Fruit fly (Drosophila melanogaster): ENCODE measurements around the gene Rap1.

Rap1 gene

DNA sequence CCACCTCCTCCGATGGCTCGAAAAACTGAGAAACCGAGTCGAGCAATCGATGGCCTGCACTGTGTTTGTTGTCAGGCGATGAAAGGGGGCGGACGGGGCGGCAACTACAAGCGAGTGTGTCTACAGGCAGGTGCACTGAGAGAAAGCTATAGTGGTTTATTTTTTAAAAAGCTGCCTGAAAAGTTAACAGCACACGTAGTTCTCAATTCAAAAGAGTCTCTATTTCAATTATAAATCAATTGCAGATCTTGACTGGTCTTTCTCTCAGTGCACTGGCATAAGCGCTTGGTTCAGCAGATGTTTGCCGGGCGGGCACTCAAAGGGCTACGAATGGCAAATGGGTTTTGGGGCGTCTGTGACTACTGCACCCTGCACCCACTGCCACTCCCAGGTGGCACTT lies 18.7 kb upstream of the Rap1 start (continued):
- TF ChIP-seq croc (GFP tag; conservative IDR thresholded peaks at IDR 0.05) (0 out of 3 replicates have a peak, but pooled peaks have one; percentile 14), caup (GFP tag; optimal IDR thresholded peaks at IDR 0.05; ENCODE audit: severe bottlenecking) (peak; percentile 19), Atf6 (GFP tag; IDR thresholded peaks at IDR 0.05) (0 out of 2 replicates have a peak, but pooled peaks have one; percentile 46), CG12155 (GFP tag; optimal IDR thresholded peaks at IDR 0.05) (no peak), CG14014 (GFP tag; IDR thresholded peaks at IDR 0.05) (peak; percentile 46; the same call in 1 of the 2 replicates), oc (tag; optimal IDR thresholded peaks at IDR 0.05) (no peak), Blimp-1 (GFP tag; optimal IDR thresholded peaks at IDR 0.05) (peak; percentile 23), CG11696 (GFP tag; IDR thresholded peaks at IDR 0.05) (peak; percentile 63; the same call in 1 of the 2 replicates), CG9932 (GFP tag; IDR thresholded peaks at IDR 0.05) (peak; percentile 45), phol (tag; optimal IDR thresholded peaks at IDR 0.05) (peak; percentile 32), slbo (GFP tag; IDR thresholded peaks at IDR 0.05) (peak; percentile 39; the same call in 1 of the 2 replicates), CG10654 (GFP tag; optimal IDR thresholded peaks at IDR 0.05) (no peak), Med (GFP tag) (peak; percentile 90), ind (GFP tag; optimal IDR thresholded peaks at IDR 0.05) (peak; percentile 53), nom (GFP tag; optimal IDR thresholded peaks at IDR 0.05) (no peak), CG5953 (GFP tag; IDR thresholded peaks at IDR 0.05) (0 out of 2 replicates have a peak, but pooled peaks have one; percentile 40), gce (GFP tag; IDR thresholded peaks at IDR 0.05) (peak; percentile 43; the same call in 1 of the 3 replicates), CG32772 (GFP tag; IDR thresholded peaks at IDR 0.05) (0 out of 2 replicates have a peak, but pooled peaks have one; percentile 37), Doc3 (GFP tag; IDR thresholded peaks at IDR 0.05; ENCODE audit: partially characterized antibody) (no peak), Antp (GFP tag; optimal IDR thresholded peaks at IDR 0.05) (peak; percentile 34), CG3726 (GFP tag; IDR thresholded peaks at IDR 0.05) (0 out of 3 replicates have a peak, but pooled peaks have one; percentile 18), Neu2 (GFP tag; optimal IDR thresholded peaks at IDR 0.05; ENCODE audit: borderline replicate concordance) (no peak), bcd (GFP tag; optimal IDR thresholded peaks at IDR 0.05) (peak; percentile 2), toy (GFP tag; IDR thresholded peaks at IDR 0.05) (peak; percentile 6; the same call in 1 of the 2 replicates), CG32532 (GFP tag; IDR thresholded peaks at IDR 0.05) (peak; percentile 60; the same call in 1 of the 2 replicates), vvl (GFP tag; IDR thresholded peaks at IDR 0.05) (peak; percentile 80), aop (GFP tag; IDR thresholded peaks at IDR 0.05) (0 out of 2 replicates have a peak, but pooled peaks have one; percentile 3), tx (GFP tag; optimal IDR thresholded peaks at IDR 0.05) (no peak), CG1832 (GFP tag; optimal IDR thresholded peaks at IDR 0.05) (no peak), Drgx (GFP tag; IDR thresholded peaks at IDR 0.05) (peak; percentile 80), Camta (GFP tag; optimal IDR thresholded peaks at IDR 0.05) (no peak), Sox102F (GFP tag; optimal IDR thresholded peaks at IDR 0.05) (peak; percentile 25), ash1 (GFP tag; optimal IDR thresholded peaks at IDR 0.05) (no peak), CG4730 (GFP tag; IDR thresholded peaks at IDR 0.05) (0 out of 2 replicates have a peak, but pooled peaks have one; percentile 29), CG7372 (GFP tag; IDR thresholded peaks at IDR 0.05) (no peak), pnt (GFP tag; optimal IDR thresholded peaks at IDR 0.05) (peak; percentile 6), onecut (GFP tag; IDR thresholded peaks at IDR 0.05) (peak; percentile 35; the same call in 1 of the 2 replicates), MESR4 (GFP tag; optimal IDR thresholded peaks at IDR 0.05) (no peak), Ets65A (GFP tag) (peak; percentile 43), Mrtf (GFP tag; IDR thresholded peaks at IDR 0.05) (peak; percentile 55; the same call in 1 of the 3 replicates), CG15601 (tag; optimal IDR thresholded peaks at IDR 0.05) (no peak), CG34422 (GFP tag; IDR thresholded peaks at IDR 0.05) (peak; percentile 48; the same call in 1 of the 3 replicates), CG4282 (GFP tag; optimal IDR thresholded peaks at IDR 0.05) (no peak), C15 (GFP tag; IDR thresholded peaks at IDR 0.05) (0 out of 3 replicates have a peak, but pooled peaks have one; percentile 54), GATAe (GFP tag; conservative IDR thresholded peaks at IDR 0.05) (0 out of 2 replicates have a peak, but pooled peaks have one; percentile 29), CG6813 (GFP tag; optimal IDR thresholded peaks at IDR 0.05) (peak; percentile 19), Elba2 (GFP tag; optimal IDR thresholded peaks at IDR 0.05) (no peak), CG12744 (GFP tag; optimal IDR thresholded peaks at IDR 0.05) (no peak), tgo (GFP tag; IDR thresholded peaks at IDR 0.05) (peak; percentile 59; the same call in 2 of the 3 replicates), al (GFP tag; IDR thresholded peaks at IDR 0.05) (peak; percentile 56)

All from whole organism, embryonic.